Fruit fly (Drosophila melanogaster) Kc167 (cell line): ENCODE data around the gene Gr28a.

Experiments used
- Myc ChIP-seq: fragments of >200 bp; optimal IDR thresholded peaks from 2 replicates; lab custom pipeline; 2017; ENCODE audit warnings: missing external identifiers
- Sin3A ChIP-seq: fragments of >200 bp; optimal IDR thresholded peaks from 2 replicates; lab custom pipeline; 2018; ENCODE audit warnings: missing external identifiers
- h ChIP-seq: fragments of >200 bp; optimal IDR thresholded peaks from 3 replicates; lab custom pipeline; 2018; ENCODE audit warnings: missing external identifiers
- insv ChIP-seq: fragments of >200 bp; optimal IDR thresholded peaks from 3 replicates; lab custom pipeline; 2018; ENCODE audit warnings: missing external identifiers
- psq ChIP-seq: fragments of >200 bp; optimal IDR thresholded peaks from 2 replicates; lab custom pipeline; 2017; ENCODE audit warnings: missing external identifiers
- ttk ChIP-seq: sonication (Bioruptor generic); optimal IDR thresholded peaks from 2 replicates; lab custom pipeline; 2017; ENCODE audit warnings: missing external identifiers

Gene Gr28a

dm6 chr2L:7436492-7437324, 17.3 kb downstream of the Gr28a start:
- TF ChIP-seq Sin3A (lab: Kevin White, UChicago) (no peak), Myc (lab: Kevin White, UChicago) (no peak), h (no peak), ttk (no peak), insv (no peak), psq (lab: Kevin White, UChicago) (no peak)

DNA sequence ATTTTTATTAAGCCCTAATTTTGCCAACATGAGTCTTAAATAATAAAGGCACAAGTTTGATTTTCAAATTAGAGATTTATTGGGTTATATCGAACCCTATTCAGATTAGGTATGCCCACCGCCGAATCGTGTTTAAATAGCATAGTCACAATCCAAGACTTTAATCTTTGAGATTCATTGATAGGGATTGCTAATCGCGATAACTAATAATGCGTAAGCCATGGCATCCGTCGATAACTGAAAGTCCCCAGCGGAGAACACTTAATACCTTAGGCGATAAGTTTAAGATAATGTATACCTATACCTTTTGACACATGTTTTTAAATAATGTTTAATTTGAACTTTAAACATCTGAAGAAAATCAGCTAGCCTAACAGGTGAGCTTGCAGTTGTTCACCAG, 18.5 kb downstream of the Gr28a start:
- TF ChIP-seq insv (no peak), Myc (lab: Kevin White, UChicago) (no peak), psq (lab: Kevin White, UChicago) (no peak), ttk (no peak), h (no peak), Sin3A (lab: Kevin White, UChicago) (no peak)

- TF ChIP-seq Myc (lab: Kevin White, UChicago): no peak
- no peak for TF ChIP-seq psq (lab: Kevin White, UChicago)
- no peak for TF ChIP-seq insv
- TF ChIP-seq ttk: no peak
- TF ChIP-seq h: no peak
- TF ChIP-seq Sin3A (lab: Kevin White, UChicago): no peak
Observed at dm6 chr2L:7434737-7435356, 19.2 kb downstream of the Gr28a start.

dm6 chr2L:7433957-7434736, 19.9 kb downstream of the Gr28a start:
- no peak for TF ChIP-seq Sin3A (lab: Kevin White, UChicago)

dm6 chr2L:7433337-7433956, 20.6 kb downstream of the Gr28a start, which contains the start of gene CG5958:
CG5958 (minus strand) TSS chr2L:7433516.
- TF ChIP-seq psq (lab: Kevin White, UChicago): no peak

DNA sequence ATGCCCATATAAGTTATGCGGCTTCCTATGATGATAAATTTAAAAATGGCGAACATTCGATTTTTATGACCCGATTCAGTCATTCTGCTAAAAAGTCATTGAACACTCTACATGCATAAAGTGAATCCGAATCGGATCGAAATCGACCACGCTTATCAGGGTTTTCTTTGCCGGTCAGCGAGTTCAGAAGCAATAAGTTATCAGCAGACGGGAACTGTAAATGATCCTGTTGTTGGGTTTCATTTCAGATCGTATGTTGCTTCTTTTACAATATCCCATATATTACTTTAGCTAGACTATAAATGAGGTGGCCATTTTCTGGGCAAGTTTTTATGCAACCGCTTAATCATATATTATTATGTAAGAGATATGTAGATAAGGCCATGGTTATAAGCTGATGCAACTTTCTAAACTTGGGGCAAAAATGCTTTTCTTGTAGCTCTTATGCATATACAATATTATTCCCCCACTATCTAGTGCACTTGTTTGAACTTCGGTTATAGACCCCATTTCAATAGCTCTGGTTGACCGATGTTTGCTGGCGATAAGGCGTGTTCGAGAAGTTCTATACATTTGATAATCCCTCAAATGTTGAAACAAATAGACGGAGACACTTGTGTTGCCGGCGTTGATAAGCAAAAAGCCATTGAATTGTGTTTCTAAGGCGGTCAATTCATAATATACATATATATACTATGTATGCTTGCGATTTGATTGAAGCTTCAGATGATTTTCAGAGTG, 22.0 kb downstream of the Gr28a start:
- TF ChIP-seq Myc (lab: Kevin White, UChicago): no peak
- TF ChIP-seq Sin3A (lab: Kevin White, UChicago): no peak
- no peak for TF ChIP-seq ttk
- TF ChIP-seq insv: no peak
- no peak for TF ChIP-seq h
- TF ChIP-seq psq (lab: Kevin White, UChicago): no peak

DNA sequence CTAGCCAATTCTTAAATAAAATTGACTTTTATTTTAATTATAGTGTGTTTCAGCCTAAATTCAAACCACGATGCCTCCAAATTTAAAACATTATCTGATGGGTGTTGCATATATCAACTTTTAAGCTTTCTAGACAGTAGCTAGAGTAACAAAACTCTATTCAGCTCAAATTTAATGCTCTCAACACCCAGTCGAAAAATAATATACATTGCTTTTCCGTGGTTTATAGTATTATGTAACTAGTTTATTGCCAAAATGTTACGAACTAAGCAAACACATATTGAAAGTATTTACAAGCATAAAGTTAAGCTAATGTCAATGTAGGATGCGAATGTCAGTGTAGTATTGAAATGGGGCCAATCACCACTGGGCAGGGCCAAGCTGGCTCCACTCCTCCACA, 23.7 kb downstream of the Gr28a start:
- TF ChIP-seq h: no peak
- TF ChIP-seq Sin3A (lab: Kevin White, UChicago): no peak
- no peak for TF ChIP-seq psq (lab: Kevin White, UChicago)
- TF ChIP-seq ttk: no peak
- TF ChIP-seq insv: no peak
- no peak for TF ChIP-seq Myc (lab: Kevin White, UChicago)

dm6 chr2L:7427786-7428137, 26.2 kb downstream of the Gr28a start:
- TF ChIP-seq psq (lab: Kevin White, UChicago) (no peak), Sin3A (lab: Kevin White, UChicago) (no peak), ttk (no peak), insv (no peak)

- no peak for TF ChIP-seq Sin3A (lab: Kevin White, UChicago)
- no peak for TF ChIP-seq insv
- no peak for TF ChIP-seq h
- TF ChIP-seq Myc (lab: Kevin White, UChicago): no peak
- TF ChIP-seq ttk: no peak
- no peak for TF ChIP-seq psq (lab: Kevin White, UChicago)
Observed at dm6 chr2L:7427067-7427785, 26.8 kb downstream of the Gr28a start.

- TF ChIP-seq h: no peak
- no peak for TF ChIP-seq insv
- TF ChIP-seq ttk: no peak
- TF ChIP-seq Myc (lab: Kevin White, UChicago): no peak
- no peak for TF ChIP-seq psq (lab: Kevin White, UChicago)
- TF ChIP-seq Sin3A (lab: Kevin White, UChicago): no peak
Observed at dm6 chr2L:7426326-7427066, 27.5 kb downstream of the Gr28a start, which contains the start of gene muc. muc (plus strand) TSS chr2L:7426866.

dm6 chr2L:7425690-7426056, 28.3 kb downstream of the Gr28a start:
- TF ChIP-seq psq (lab: Kevin White, UChicago) (no peak), ttk (no peak), h (no peak), insv (no peak), Myc (lab: Kevin White, UChicago) (no peak), Sin3A (lab: Kevin White, UChicago) (no peak)
